Worm (Caenorhabditis elegans): ENCODE data around the gene K03B4.9.

Gene K03B4.9

ce11 chrV:4651480-4651879 is 20.9 kb downstream of the K03B4.9 start:
- TF ChIP-seq hlh-11 (tag; optimal IDR thresholded peaks at IDR 0.05) (peak; percentile 58), spr-1 (tag; optimal IDR thresholded peaks at IDR 0.05) (peak; percentile 54), aha-1 (tag) (peak; percentile 35), nhr-48 (tag; optimal IDR thresholded peaks at IDR 0.05) (peak; percentile 68), nhr-28 (tag; optimal IDR thresholded peaks at IDR 0.05) (peak; percentile 61), ZK337.2 (GFP tag; IDR thresholded peaks at IDR 0.05) (no peak), dpl-1 (GFP tag; optimal IDR thresholded peaks at IDR 0.05) (peak; percentile 3), egl-27 (tag; optimal IDR thresholded peaks at IDR 0.05) (no peak), unc-62 (GFP tag; optimal IDR thresholded peaks at IDR 0.05 in 1 of 2) (peak in 1 of 2 experiments; percentile 5), unc-62 (tag; optimal IDR thresholded peaks at IDR 0.05) (no peak), spr-3 (GFP tag; optimal IDR thresholded peaks at IDR 0.05) (peak; percentile 21), T26A8.4 (GFP tag; IDR thresholded peaks at IDR 0.05) (no peak), dmd-6 (GFP tag; IDR thresholded peaks at IDR 0.05) (0 out of 2 replicates have a peak, but pooled peaks have one; percentile 12), mxl-3 (GFP tag; optimal IDR thresholded peaks at IDR 0.05) (peak; percentile 70), sdz-12 (GFP tag; optimal IDR thresholded peaks at IDR 0.05) (no peak), lsy-2 (tag; optimal IDR thresholded peaks at IDR 0.05) (no peak), tra-1 (GFP tag; IDR thresholded peaks at IDR 0.05) (no peak)

- TF ChIP-seq nhr-6 (tag; optimal IDR thresholded peaks at IDR 0.05) (no peak), set-16 (GFP tag; IDR thresholded peaks at IDR 0.05) (peak; percentile 56), saeg-2 (GFP tag; IDR thresholded peaks at IDR 0.05) (no peak), sdz-12 (GFP tag; optimal IDR thresholded peaks at IDR 0.05) (no peak), aha-1 (tag) (peak; percentile 50), lsy-2 (tag; optimal IDR thresholded peaks at IDR 0.05) (no peak), daf-8 (GFP tag; IDR thresholded peaks at IDR 0.05) (no peak), pha-4 (GFP tag; IDR thresholded peaks at IDR 0.05) (no peak), pha-4 (tag; optimal IDR thresholded peaks at IDR 0.05) (no peak), ceh-62 (tag; optimal IDR thresholded peaks at IDR 0.05) (no peak), attf-4 (tag; optimal IDR thresholded peaks at IDR 0.05) (no peak), pqm-1 (tag; optimal IDR thresholded peaks at IDR 0.05) (no peak), zfp-2 (tag; optimal IDR thresholded peaks at IDR 0.05) (no peak), F37D6.2 (tag; optimal IDR thresholded peaks at IDR 0.05) (no peak), tag-97 (GFP tag; IDR thresholded peaks at IDR 0.05) (no peak), tra-1 (GFP tag; IDR thresholded peaks at IDR 0.05) (no peak), vab-7 (GFP tag; IDR thresholded peaks at IDR 0.05) (no peak), dpl-1 (GFP tag; optimal IDR thresholded peaks at IDR 0.05) (no peak), daf-12 (tag; optimal IDR thresholded peaks at IDR 0.05) (no peak), nhr-25 (tag; optimal IDR thresholded peaks at IDR 0.05; ENCODE audit: borderline replicate concordance, insufficient read depth) (no peak), nhr-76 (tag; optimal IDR thresholded peaks at IDR 0.05) (no peak), cey-2 (tag; optimal IDR thresholded peaks at IDR 0.05; ENCODE audit: borderline replicate concordance, insufficient read depth) (no peak), ceh-82 (tag; optimal IDR thresholded peaks at IDR 0.05) (no peak), lin-29 (GFP tag; IDR thresholded peaks at IDR 0.05) (no peak), rbr-2 (tag; optimal IDR thresholded peaks at IDR 0.05) (no peak), fos-1 (tag; optimal IDR thresholded peaks at IDR 0.05) (no peak), egl-43 (GFP tag; IDR thresholded peaks at IDR 0.05) (peak; percentile 40; the same call in 1 of the 2 replicates)
Measured at ce11 chrV:4649649-4650384, 22.6 kb downstream of the K03B4.9 start.

ce11 chrV:4648527-4648926 is 23.9 kb downstream of the K03B4.9 start, which contains the start of gene F41F3.8:
Gene F41F3.8, plus strand, starts transcription at chrV:4648827.
- TF ChIP-seq lin-1 (GFP tag; IDR thresholded peaks at IDR 0.05) = no peak
- TF ChIP-seq mxl-2 (GFP tag; conservative IDR thresholded peaks at IDR 0.05) = no peak
- peak; percentile 33 for TF ChIP-seq mxl-3 (GFP tag; optimal IDR thresholded peaks at IDR 0.05)
